Fruit fly (Drosophila melanogaster): Measurements from ENCODE around the gene CAH2.

CAH2 gene

DNA sequence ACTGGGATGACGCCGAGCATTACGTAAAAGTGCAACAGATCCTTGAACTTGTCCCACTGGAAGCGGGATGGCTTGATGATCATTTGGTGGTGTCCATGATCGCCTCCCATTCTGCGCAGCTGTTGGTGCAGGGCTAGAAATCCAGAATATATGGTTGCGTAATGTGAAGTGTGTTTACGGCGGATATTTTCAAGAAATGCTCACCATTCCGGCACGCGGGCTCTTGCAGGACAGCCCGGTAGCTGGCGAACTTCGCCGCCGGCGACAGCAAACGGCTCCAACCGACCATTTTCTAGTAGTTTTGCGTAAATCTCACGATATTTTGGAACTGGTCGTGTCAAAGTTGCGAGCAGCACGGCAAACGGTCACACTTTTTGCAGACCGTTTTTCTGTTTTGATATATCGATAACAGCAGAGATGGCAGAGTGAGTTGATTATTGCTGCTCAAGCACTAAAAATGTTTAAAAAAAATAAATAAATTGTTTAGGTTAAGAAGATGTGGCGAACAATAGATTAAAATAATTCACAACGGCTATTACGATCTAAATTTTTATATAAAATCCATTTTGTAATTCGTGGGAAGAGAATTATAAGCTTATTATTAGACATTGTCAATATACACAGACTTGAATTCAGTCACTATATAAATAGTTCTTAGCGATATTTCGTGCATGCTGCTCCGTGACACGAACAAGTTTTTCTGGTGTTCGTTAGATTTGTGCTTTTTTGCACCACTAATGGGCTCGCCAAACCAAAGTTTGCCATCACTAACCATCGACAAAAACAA lies 39.1 kb upstream of the CAH2 start, which contains the start of the genes ND-SGDH and RhoGAP68F:
ND-SGDH (minus strand) TSS at position 472 of the 787 bp plus-strand sequence.
RhoGAP68F (plus strand) TSS at position 756 of the 787 bp plus-strand sequence.
- TF ChIP-seq HHEX (GFP tag; optimal IDR thresholded peaks at IDR 0.05) (peak; percentile 46), sens-2 (GFP tag; IDR thresholded peaks at IDR 0.05) (no peak; the same call in 1 of the 2 replicates), Rfx (GFP tag; IDR thresholded peaks at IDR 0.05) (peak; percentile 79), ash1 (GFP tag; optimal IDR thresholded peaks at IDR 0.05) (no peak), fd64A (GFP tag; optimal IDR thresholded peaks at IDR 0.05) (no peak), CG6689 (GFP tag; IDR thresholded peaks at IDR 0.05) (peak; percentile 67), TFAM (GFP tag; optimal IDR thresholded peaks at IDR 0.05) (no peak), ato (GFP tag; IDR thresholded peaks at IDR 0.05; ENCODE audit: partially characterized antibody) (peak; percentile 48; the same call in 1 of the 2 replicates), CHES-1-like (GFP tag; optimal IDR thresholded peaks at IDR 0.05) (peak; percentile 52), cas (GFP tag; IDR thresholded peaks at IDR 0.05) (0 out of 2 replicates have a peak, but pooled peaks have one; percentile 44), unc-4 (GFP tag; IDR thresholded peaks at IDR 0.05; ENCODE audit: partially characterized antibody) (peak; percentile 91), CG7745 (tag; optimal IDR thresholded peaks at IDR 0.05) (no peak), CG17829 (tag; optimal IDR thresholded peaks at IDR 0.05) (peak; percentile 82), CG14014 (GFP tag; IDR thresholded peaks at IDR 0.05) (peak; percentile 61; the same call in 1 of the 2 replicates), CG10543 (GFP tag; optimal IDR thresholded peaks at IDR 0.05) (peak; percentile 87), Bdp1 (GFP tag; optimal IDR thresholded peaks at IDR 0.05) (peak; percentile 7), E2f1 (GFP tag; IDR thresholded peaks at IDR 0.05) (peak; percentile 58), CG17186 (GFP tag; optimal IDR thresholded peaks at IDR 0.05) (peak; percentile 31), sna (GFP tag; IDR thresholded peaks at IDR 0.05; ENCODE audit: partially characterized antibody) (peak; percentile 95), NK7.1 (GFP tag; optimal IDR thresholded peaks at IDR 0.05) (peak; percentile 50), tin (GFP tag; optimal IDR thresholded peaks at IDR 0.05) (peak; percentile 77), Hey (tag; optimal IDR thresholded peaks at IDR 0.05) (no peak), CG9817 (tag; optimal IDR thresholded peaks at IDR 0.05) (peak; percentile 83), dysf (GFP tag; IDR thresholded peaks at IDR 0.05) (peak; percentile 80), klu (GFP tag; IDR thresholded peaks at IDR 0.05) (peak; percentile 71), CG10147 (GFP tag; optimal IDR thresholded peaks at IDR 0.05) (peak; percentile 73), zf30C (GFP tag; optimal IDR thresholded peaks at IDR 0.05) (no peak), p53 (GFP tag; optimal IDR thresholded peaks at IDR 0.05) (no peak), CG1603 (tag; optimal IDR thresholded peaks at IDR 0.05) (peak; percentile 18), CG10431 (GFP tag; optimal IDR thresholded peaks at IDR 0.05) (peak; percentile 36), CG30403 (GFP tag; optimal IDR thresholded peaks at IDR 0.05) (peak; percentile 90), hkb (optimal IDR thresholded peaks at IDR 0.05) (no peak), hkb (GFP tag; IDR thresholded peaks at IDR 0.05) (no peak; the same call in none of the 2 replicates), Ets97D (GFP tag; optimal IDR thresholded peaks at IDR 0.05) (peak; percentile 53), Med (GFP tag) (peak; percentile 78), CG4360 (GFP tag; IDR thresholded peaks at IDR 0.05) (no peak), CG6272 (GFP tag; IDR thresholded peaks at IDR 0.05) (peak; percentile 83; the same call in 1 of the 2 replicates), CG15696 (tag; optimal IDR thresholded peaks at IDR 0.05) (peak; percentile 77), CG11456 (GFP tag; IDR thresholded peaks at IDR 0.05) (no peak; the same call in 2 of the 3 replicates), bbx (GFP tag; IDR thresholded peaks at IDR 0.05; ENCODE audit: partially characterized antibody) (peak; percentile 89), shn (GFP tag; optimal IDR thresholded peaks at IDR 0.05) (peak; percentile 69), CG14441 (GFP tag; IDR thresholded peaks at IDR 0.05) (peak; percentile 74), crp (GFP tag; optimal IDR thresholded peaks at IDR 0.05) (peak in 1 of 2 experiments; percentile 40), CG10321 (GFP tag; IDR thresholded peaks at IDR 0.05) (no peak), sd (tag; optimal IDR thresholded peaks at IDR 0.05) (peak; percentile 49), gsb-n (tag; optimal IDR thresholded peaks at IDR 0.05) (peak; percentile 67), Dad (GFP tag; optimal IDR thresholded peaks at IDR 0.05) (peak; percentile 69), CG3726 (GFP tag; IDR thresholded peaks at IDR 0.05) (no peak), CG30020 (tag; optimal IDR thresholded peaks at IDR 0.05) (peak; percentile 77)
